Fruit fly (Drosophila melanogaster): ENCODE results near the gene CG14223.
A peak's percentile ranks its signal among the peaks of the same experiment; 100 is the strongest.

The CG14223 gene

DNA sequence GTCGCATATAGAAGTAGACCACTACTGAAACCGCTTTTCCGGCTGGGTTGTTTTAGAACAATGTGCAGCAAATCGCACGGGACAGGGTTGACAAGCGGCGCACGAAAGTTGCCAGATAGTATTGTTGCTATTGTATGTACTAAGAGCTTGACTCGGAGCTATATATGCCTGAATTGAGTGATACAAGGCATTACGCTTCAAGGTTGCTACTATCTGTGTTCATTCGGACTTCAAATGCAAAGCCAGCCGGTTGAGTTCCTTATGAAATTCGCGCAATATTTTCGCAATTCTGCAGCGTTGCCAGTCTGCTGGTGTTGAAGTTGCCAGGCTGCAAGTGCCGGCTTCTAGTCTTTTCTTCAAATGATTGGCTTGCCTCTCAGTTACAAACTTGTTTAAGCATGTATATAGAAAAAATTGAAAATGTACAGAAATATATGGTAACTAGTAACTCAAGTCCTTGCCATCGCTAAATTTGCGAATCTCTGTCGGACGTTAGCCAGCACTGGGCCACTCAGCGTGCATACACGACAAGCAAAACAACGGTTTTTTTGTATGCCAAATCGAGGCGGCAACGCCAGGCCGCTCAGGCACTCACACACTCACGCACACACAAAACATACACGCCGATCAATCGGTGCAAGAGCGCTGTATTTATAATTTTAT, 11.9 kb downstream of the CG14223 start, which contains the start of the genes Ranbp21 and Elys (continued):
- peak; percentile 45 for TF ChIP-seq az2 (GFP tag; optimal IDR thresholded peaks at IDR 0.05)
- TF ChIP-seq CG4282 (GFP tag; optimal IDR thresholded peaks at IDR 0.05): no peak
- TF ChIP-seq her (GFP tag; optimal IDR thresholded peaks at IDR 0.05): peak; percentile 14
- peak; percentile 14 for TF ChIP-seq fd96Cb (tag; optimal IDR thresholded peaks at IDR 0.05)
- peak; percentile 62 for TF ChIP-seq CG8944 (GFP tag; optimal IDR thresholded peaks at IDR 0.05)
- TF ChIP-seq CG4730 (GFP tag; IDR thresholded peaks at IDR 0.05): peak; percentile 34; the same call in 1 of the 2 replicates
- TF ChIP-seq gsb (GFP tag; IDR thresholded peaks at IDR 0.05): no peak
- TF ChIP-seq eyg (GFP tag; optimal IDR thresholded peaks at IDR 0.05): peak; percentile 15
- TF ChIP-seq CG31224 (GFP tag; IDR thresholded peaks at IDR 0.05): peak; percentile 47; the same call in 1 of the 2 replicates
- peak; percentile 66; the same call in 1 of the 2 replicates for TF ChIP-seq Rfx (GFP tag; IDR thresholded peaks at IDR 0.05)
- TF ChIP-seq ems (GFP tag; optimal IDR thresholded peaks at IDR 0.05): peak; percentile 61
- peak; percentile 38 for TF ChIP-seq CG10209 (GFP tag; optimal IDR thresholded peaks at IDR 0.05)
- peak; percentile 45; the same call in 1 of the 2 replicates for TF ChIP-seq inv (GFP tag; IDR thresholded peaks at IDR 0.05; ENCODE audit: partially characterized antibody)
- peak; percentile 19 for TF ChIP-seq CG9876 (GFP tag; optimal IDR thresholded peaks at IDR 0.05)
- TF ChIP-seq ase (GFP tag; IDR thresholded peaks at IDR 0.05): peak; percentile 50; the same call in 1 of the 3 replicates
- no peak for TF ChIP-seq unpg (GFP tag; optimal IDR thresholded peaks at IDR 0.05)
- TF ChIP-seq CG7928 (GFP tag; optimal IDR thresholded peaks at IDR 0.05): no peak
- peak; percentile 66 for TF ChIP-seq sisA (GFP tag; IDR thresholded peaks at IDR 0.05)
- TF ChIP-seq shn (GFP tag; optimal IDR thresholded peaks at IDR 0.05): peak; percentile 65
- no peak for TF ChIP-seq yki (optimal IDR thresholded peaks at IDR 0.05)
- peak; percentile 73 for TF ChIP-seq Dip3 (GFP tag; optimal IDR thresholded peaks at IDR 0.05)
- peak; percentile 78 for TF ChIP-seq CG3847 (GFP tag; IDR thresholded peaks at IDR 0.05)
- TF ChIP-seq CG14441 (GFP tag; IDR thresholded peaks at IDR 0.05): peak; percentile 55; the same call in 1 of the 2 replicates
- TF ChIP-seq CG30403 (GFP tag; optimal IDR thresholded peaks at IDR 0.05): peak; percentile 71
- TF ChIP-seq tin (GFP tag; optimal IDR thresholded peaks at IDR 0.05): peak; percentile 48
- peak; percentile 51; the same call in 2 of the 3 replicates for TF ChIP-seq CG11093 (GFP tag; IDR thresholded peaks at IDR 0.05)
- TF ChIP-seq Nf-YB (GFP tag; optimal IDR thresholded peaks at IDR 0.05): no peak
- peak; percentile 69; the same call in 3 of the 4 replicates for TF ChIP-seq Gug (GFP tag; IDR thresholded peaks at IDR 0.05)
- no peak for TF ChIP-seq so (GFP tag; IDR thresholded peaks at IDR 0.05)
- peak; percentile 38; the same call in 1 of the 2 replicates for TF ChIP-seq CG11247 (GFP tag; IDR thresholded peaks at IDR 0.05)
- TF ChIP-seq sd (tag; optimal IDR thresholded peaks at IDR 0.05): no peak
- TF ChIP-seq pros (GFP tag; optimal IDR thresholded peaks at IDR 0.05): no peak
- peak; percentile 65 for TF ChIP-seq fu2 (GFP tag; optimal IDR thresholded peaks at IDR 0.05)
- peak; percentile 30 for TF ChIP-seq Bteb2 (GFP tag; optimal IDR thresholded peaks at IDR 0.05)
- TF ChIP-seq CG7357 (GFP tag; IDR thresholded peaks at IDR 0.05): peak; percentile 42; the same call in 1 of the 3 replicates
- TF ChIP-seq amos (GFP tag; IDR thresholded peaks at IDR 0.05; ENCODE audit: partially characterized antibody): peak; percentile 55; the same call in 1 of the 2 replicates
- peak; percentile 64 for TF ChIP-seq YL-1 (GFP tag; optimal IDR thresholded peaks at IDR 0.05)
- TF ChIP-seq hkb (optimal IDR thresholded peaks at IDR 0.05): peak; percentile 72
- peak; percentile 53; the same call in 1 of the 2 replicates for TF ChIP-seq hkb (GFP tag; IDR thresholded peaks at IDR 0.05)
- TF ChIP-seq wdn (GFP tag; IDR thresholded peaks at IDR 0.05): 0 out of 2 replicates have a peak, but pooled peaks have one; percentile 14
- TF ChIP-seq CG7839 (tag; optimal IDR thresholded peaks at IDR 0.05): no peak
- peak; percentile 71 for TF ChIP-seq Chrac-16 (GFP tag; optimal IDR thresholded peaks at IDR 0.05)
- peak; percentile 51 for TF ChIP-seq stwl (tag; optimal IDR thresholded peaks at IDR 0.05)
- TF ChIP-seq CG2199 (GFP tag; IDR thresholded peaks at IDR 0.05): no peak
- TF ChIP-seq stc (GFP tag; IDR thresholded peaks at IDR 0.05): peak; percentile 47; the same call in 1 of the 2 replicates
- peak; percentile 86 for TF ChIP-seq dm (GFP tag; optimal IDR thresholded peaks at IDR 0.05)
- TF ChIP-seq ato (GFP tag; IDR thresholded peaks at IDR 0.05; ENCODE audit: partially characterized antibody): no peak
- TF ChIP-seq insv (GFP tag; optimal IDR thresholded peaks at IDR 0.05): peak in 1 of 2 experiments; percentile 28
- TF ChIP-seq CG1024 (GFP tag; IDR thresholded peaks at IDR 0.05): peak; percentile 31; the same call in 1 of the 2 replicates
- peak; percentile 53 for TF ChIP-seq slp2 (GFP tag; optimal IDR thresholded peaks at IDR 0.05)

All from whole organism, embryonic.